Worm (Caenorhabditis elegans) whole organism, L2 larva: ENCODE measurements around the gene F08F8.10.

ENCODE experiments used
- lin-39 ChIP-seq: fragments of 150-350 bp; optimal IDR thresholded peaks from 2 replicates; lab custom pipeline; 2014; ENCODE audit warnings: missing biosample characterization, missing genetic modification reagents, missing genetic modification characterization
- skn-1 ChIP-seq: sonication (generic microtip); optimal IDR thresholded peaks from 2 replicates; lab custom pipeline; 2017; ENCODE audit warnings: missing biosample characterization, missing genetic modification characterization
- zag-1 ChIP-seq: fragments of 150-350 bp; optimal IDR thresholded peaks from 2 replicates; lab custom pipeline; 2014; ENCODE audit warnings: missing biosample characterization, missing genetic modification characterization

- TF ChIP-seq lin-39 (tag; lab: Kevin White, UChicago), result no peak
- TF ChIP-seq zag-1, result no peak
- TF ChIP-seq skn-1 (tag; lab: Kevin White, UChicago), result no peak
Measured at ce11 chrIII:7370569-7370968, 13.4 kb upstream of the F08F8.10 start.
